Fruit fly (Drosophila melanogaster): Measurements from ENCODE around the gene CG13373.

- peak; percentile 39 for TF ChIP-seq vri (GFP tag; optimal IDR thresholded peaks at IDR 0.05)
- TF ChIP-seq CG3919 (GFP tag; optimal IDR thresholded peaks at IDR 0.05): peak; percentile 71
These were observed 32.7 kb upstream of the CG13373 start for dm6 chrX:443981-444550.

Measured in whole organism, prepupa.